Worm (Caenorhabditis elegans): ENCODE results near the gene tsp-18.
A peak's percentile ranks its signal among the peaks of the same experiment; 100 is the strongest.

The tsp-18 gene

ce11 chrII:5911939-5912523 lies 7.7 kb downstream of the tsp-18 start:
- peak; percentile 43 for TF ChIP-seq ets-4 (GFP tag; optimal IDR thresholded peaks at IDR 0.05)
- no peak for TF ChIP-seq F10E7.11 (tag; optimal IDR thresholded peaks at IDR 0.05)
- TF ChIP-seq dox-1 (GFP tag; IDR thresholded peaks at IDR 0.05): 0 out of 2 replicates have a peak, but pooled peaks have one; percentile 41
- no peak for TF ChIP-seq akir-1 (GFP tag; optimal IDR thresholded peaks at IDR 0.05)
- no peak for TF ChIP-seq nfyb-1 (GFP tag; IDR thresholded peaks at IDR 0.05)
- TF ChIP-seq chd-7 (tag; optimal IDR thresholded peaks at IDR 0.05): no peak
- no peak for TF ChIP-seq bed-1 (GFP tag; IDR thresholded peaks at IDR 0.05)
- TF ChIP-seq nhr-80 (tag; optimal IDR thresholded peaks at IDR 0.05): peak; percentile 93
- peak; percentile 12 for TF ChIP-seq attf-5 (GFP tag; optimal IDR thresholded peaks at IDR 0.05)
- no peak for TF ChIP-seq dpff-1 (tag; optimal IDR thresholded peaks at IDR 0.05)
- TF ChIP-seq atf-7 (tag; optimal IDR thresholded peaks at IDR 0.05): peak; percentile 9
- peak; percentile 41; the same call in 1 of the 2 replicates for TF ChIP-seq hmg-1.2 (GFP tag; IDR thresholded peaks at IDR 0.05)
- no peak for TF ChIP-seq cebp-1 (GFP tag; IDR thresholded peaks at IDR 0.05)
- peak; percentile 52 for TF ChIP-seq cebp-1 (tag; optimal IDR thresholded peaks at IDR 0.05)

ce11 chrII:5913897-5914296 lies 9.5 kb downstream of the tsp-18 start:
- TF ChIP-seq Y79H2A.3 (GFP tag; conservative IDR thresholded peaks at IDR 0.05) (no peak), nhr-80 (tag; optimal IDR thresholded peaks at IDR 0.05) (peak; percentile 50), attf-6 (GFP tag; IDR thresholded peaks at IDR 0.05) (no peak), madf-6 (GFP tag; IDR thresholded peaks at IDR 0.05) (no peak), zim-3 (tag; optimal IDR thresholded peaks at IDR 0.05) (no peak), K12H6.12 (tag; optimal IDR thresholded peaks at IDR 0.05) (no peak), lin-26 (GFP tag; IDR thresholded peaks at IDR 0.05) (no peak), pbrm-1 (GFP tag; IDR thresholded peaks at IDR 0.05) (no peak), nhr-90 (tag; optimal IDR thresholded peaks at IDR 0.05) (no peak)

- TF ChIP-seq ztf-22 (GFP tag; optimal IDR thresholded peaks at IDR 0.05) (no peak), cebp-2 (GFP tag; IDR thresholded peaks at IDR 0.05) (no peak), attf-3 (GFP tag; conservative IDR thresholded peaks at IDR 0.05) (no peak), pha-4 (tag; optimal IDR thresholded peaks at IDR 0.05) (no peak), somi-1 (GFP tag; optimal IDR thresholded peaks at IDR 0.05) (no peak), madf-6 (GFP tag; IDR thresholded peaks at IDR 0.05) (0 out of 2 replicates have a peak, but pooled peaks have one; percentile 22), lsl-1 (GFP tag; optimal IDR thresholded peaks at IDR 0.05) (peak; percentile 2), Y53G8AR.9 (GFP tag; conservative IDR thresholded peaks at IDR 0.05) (0 out of 2 replicates have a peak, but pooled peaks have one; percentile 57), dpff-1 (tag; optimal IDR thresholded peaks at IDR 0.05) (no peak), T07F8.4 (tag; optimal IDR thresholded peaks at IDR 0.05) (no peak), tlf-1 (GFP tag; optimal IDR thresholded peaks at IDR 0.05) (no peak), ztf-3 (GFP tag; optimal IDR thresholded peaks at IDR 0.05) (no peak), repo-1 (tag; optimal IDR thresholded peaks at IDR 0.05) (peak; percentile 41)
These were observed 12.7 kb downstream of the tsp-18 start, which contains the start of gene frh-1 for ce11 chrII:5917010-5917472. Gene frh-1, plus strand, starts transcription at chrII:5917422.

ce11 chrII:5918149-5918697 lies 13.9 kb downstream of the tsp-18 start, which contains the start of gene ptp-2:
Gene ptp-2, plus strand, starts transcription at chrII:5918647.
- TF ChIP-seq F23B12.7 (tag; optimal IDR thresholded peaks at IDR 0.05; ENCODE audit: insufficient read depth) (peak; percentile 42), cebp-2 (GFP tag; IDR thresholded peaks at IDR 0.05) (no peak), hrde-1 (tag; optimal IDR thresholded peaks at IDR 0.05; ENCODE audit: borderline replicate concordance) (no peak), ama-1 (optimal IDR thresholded peaks at IDR 0.05) (no peak), ama-1 (GFP tag; optimal IDR thresholded peaks at IDR 0.05) (peak in 1 of 2 experiments; percentile 19), let-526 (GFP tag; IDR thresholded peaks at IDR 0.05) (no peak), zfh-2 (GFP tag; conservative IDR thresholded peaks at IDR 0.05) (no peak), cebp-1 (GFP tag; IDR thresholded peaks at IDR 0.05) (no peak), cebp-1 (tag; optimal IDR thresholded peaks at IDR 0.05) (peak; percentile 17), B0261.1 (tag; optimal IDR thresholded peaks at IDR 0.05) (no peak), zim-3 (tag; optimal IDR thresholded peaks at IDR 0.05) (no peak), Y79H2A.3 (GFP tag; conservative IDR thresholded peaks at IDR 0.05) (no peak), attf-3 (GFP tag; conservative IDR thresholded peaks at IDR 0.05) (peak; percentile 95), hsf-1 (GFP tag; IDR thresholded peaks at IDR 0.05) (no peak), pha-4 (tag; optimal IDR thresholded peaks at IDR 0.05) (no peak), ztf-22 (GFP tag; optimal IDR thresholded peaks at IDR 0.05) (no peak), snpc-4 (GFP tag; optimal IDR thresholded peaks at IDR 0.05) (no peak), snpc-4 (tag; optimal IDR thresholded peaks at IDR 0.05) (peak in 1 of 4 experiments; percentile 0)

Data from whole organism, young adult.